Worm (Caenorhabditis elegans) whole organism, L3 larva: Measurements from ENCODE around the gene xpc-1.

Experiments used
- ZK546.5 ChIP-seq: sonication (generic microtip); optimal IDR thresholded peaks from 2 replicates; lab custom pipeline; 2017; ENCODE audit warnings: missing biosample characterization, missing genetic modification characterization
- aly-2 ChIP-seq: fragments of 150-350 bp; optimal IDR thresholded peaks from 2 replicates; lab custom pipeline; 2014; ENCODE audit warnings: missing biosample characterization, missing genetic modification characterization
- ama-1 ChIP-seq: fragments of 150-350 bp; optimal IDR thresholded peaks from 2 replicates; lab custom pipeline; 2018
- ceh-16 ChIP-seq: sonication (generic microtip); optimal IDR thresholded peaks from 2 replicates; lab custom pipeline; 2017; ENCODE audit warnings: missing biosample characterization, missing genetic modification characterization
- ceh-28 ChIP-seq: fragments of 150-350 bp; optimal IDR thresholded peaks from 2 replicates; lab custom pipeline; 2014; ENCODE audit warnings: missing biosample characterization, missing genetic modification reagents, missing genetic modification characterization
- daf-12 ChIP-seq: fragments of 150-350 bp; optimal IDR thresholded peaks from 2 replicates; lab custom pipeline; 2014; ENCODE audit warnings: missing biosample characterization, missing genetic modification reagents, missing genetic modification characterization
- egl-27 ChIP-seq: sonication (generic microtip); optimal IDR thresholded peaks from 4 replicates; lab custom pipeline; 2017; ENCODE audit warnings: missing biosample characterization, missing genetic modification reagents, missing genetic modification characterization
- egl-5 ChIP-seq: fragments of 150-350 bp; optimal IDR thresholded peaks from 2 replicates; lab custom pipeline; 2017; ENCODE audit warnings: missing biosample characterization, missing genetic modification reagents, missing genetic modification characterization, inconsistent platforms
- elt-2 ChIP-seq: sonication (generic microtip); optimal IDR thresholded peaks from 2 replicates; lab custom pipeline; 2016; ENCODE audit warnings: missing genetic modification reagents, mild to moderate bottlenecking, missing genetic modification characterization, missing compliant biosample characterization
- elt-3 ChIP-seq, 3 experiments: fragments of 150-350 bp in 1 of 3; sonication (generic microtip) in 2 of 3; optimal IDR thresholded peaks; 2 replicates in 2 of 3; 4 replicates in 1 of 3; lab custom pipeline; 2014 to 2017; ENCODE audit warnings: missing biosample characterization in 3 of 3, missing genetic modification characterization in 3 of 3
- eor-1 ChIP-seq, 2 experiments: fragments of 150-350 bp; optimal IDR thresholded peaks; 2 replicates each; lab custom pipeline; 2014 to 2018; ENCODE audit warnings: missing biosample characterization in 2 of 2, missing genetic modification characterization in 2 of 2
- fkh-10 ChIP-seq: sonication (generic microtip); optimal IDR thresholded peaks from 2 replicates; lab custom pipeline; 2017; ENCODE audit warnings: missing biosample characterization, missing genetic modification reagents, missing genetic modification characterization
- fkh-2 ChIP-seq: fragments of 150-350 bp; optimal IDR thresholded peaks from 2 replicates; lab custom pipeline; 2014; ENCODE audit warnings: missing biosample characterization, missing genetic modification reagents, missing genetic modification characterization
- fos-1 ChIP-seq: fragments of 150-350 bp; optimal IDR thresholded peaks from 2 replicates; lab custom pipeline; 2014; ENCODE audit warnings: missing biosample characterization, missing genetic modification characterization
- hmg-11 ChIP-seq: sonication (generic microtip); optimal IDR thresholded peaks from 2 replicates; lab custom pipeline; 2016; ENCODE audit warnings: missing genetic modification characterization, missing compliant biosample characterization
- lin-15B ChIP-seq: fragments of 150-350 bp; optimal IDR thresholded peaks from 2 replicates; lab custom pipeline; 2014; ENCODE audit warnings: missing biosample characterization, missing genetic modification characterization
- lin-39 ChIP-seq: fragments of 150-350 bp; optimal IDR thresholded peaks from 2 replicates; lab custom pipeline; 2018; ENCODE audit warnings: missing biosample characterization, missing genetic modification reagents, missing genetic modification characterization
- mdl-1 ChIP-seq: fragments of 150-350 bp; optimal IDR thresholded peaks from 2 replicates; lab custom pipeline; 2014; ENCODE audit warnings: missing biosample characterization, missing genetic modification characterization
- mml-1 ChIP-seq: fragments of 150-350 bp; sonication (generic microtip); optimal IDR thresholded peaks from 3 replicates; lab custom pipeline; 2014; ENCODE audit warnings: missing biosample characterization, missing genetic modification characterization
- nfya-1 ChIP-seq: sonication (generic microtip); optimal IDR thresholded peaks from 2 replicates; lab custom pipeline; 2017; ENCODE audit warnings: missing genetic modification characterization, mild to moderate bottlenecking, missing compliant biosample characterization, antibody characterized with exemption, moderate library complexity; ENCODE audit not compliant: insufficient read depth
- nhr-11 ChIP-seq: fragments of 150-350 bp; optimal IDR thresholded peaks from 2 replicates; lab custom pipeline; 2014; ENCODE audit warnings: missing biosample characterization, missing genetic modification characterization
- nhr-12 ChIP-seq: fragments of 150-350 bp; optimal IDR thresholded peaks from 2 replicates; lab custom pipeline; 2014; ENCODE audit warnings: missing biosample characterization, missing genetic modification characterization
- nhr-237 ChIP-seq: fragments of 150-350 bp; optimal IDR thresholded peaks from 2 replicates; lab custom pipeline; 2014; ENCODE audit warnings: missing biosample characterization, missing genetic modification characterization
- nhr-25 ChIP-seq: sonication (generic microtip); optimal IDR thresholded peaks from 2 replicates; lab custom pipeline; 2017; ENCODE audit warnings: missing biosample characterization, missing genetic modification characterization
- nhr-28 ChIP-seq: fragments of 150-350 bp; optimal IDR thresholded peaks from 2 replicates; lab custom pipeline; 2014; ENCODE audit warnings: missing biosample characterization, missing genetic modification characterization
- nhr-43 ChIP-seq: sonication (generic microtip); optimal IDR thresholded peaks from 2 replicates; lab custom pipeline; 2016; ENCODE audit warnings: mild to moderate bottlenecking, missing genetic modification characterization, missing compliant biosample characterization; ENCODE audit not compliant: poor library complexity, severe bottlenecking
- nhr-67 ChIP-seq: fragments of 150-350 bp; optimal IDR thresholded peaks from 2 replicates; lab custom pipeline; 2014; ENCODE audit warnings: missing biosample characterization, missing genetic modification characterization
- nhr-76 ChIP-seq: fragments of 150-350 bp; sonication (generic microtip); optimal IDR thresholded peaks from 5 replicates; lab custom pipeline; 2014; ENCODE audit warnings: missing biosample characterization, missing genetic modification characterization
- nhr-77 ChIP-seq: fragments of 150-350 bp; optimal IDR thresholded peaks from 2 replicates; lab custom pipeline; 2014; ENCODE audit warnings: missing biosample characterization, missing genetic modification characterization
- pha-4 ChIP-seq: fragments of 150-350 bp; optimal IDR thresholded peaks from 2 replicates; lab custom pipeline; 2014; ENCODE audit warnings: missing biosample characterization, missing genetic modification reagents, missing genetic modification characterization
- pqm-1 ChIP-seq: fragments of 150-350 bp; optimal IDR thresholded peaks from 2 replicates; lab custom pipeline; 2017; ENCODE audit warnings: missing biosample characterization, missing genetic modification characterization, inconsistent platforms
- skn-1 ChIP-seq: fragments of 150-350 bp; optimal IDR thresholded peaks from 2 replicates; lab custom pipeline; 2014; ENCODE audit warnings: missing biosample characterization, missing genetic modification characterization
- snpc-4 ChIP-seq: fragments of 150-350 bp; optimal IDR thresholded peaks from 2 replicates; lab custom pipeline; 2014; ENCODE audit warnings: missing biosample characterization, missing genetic modification characterization
- tbx-2 ChIP-seq: sonication (generic microtip); optimal IDR thresholded peaks from 2 replicates; lab custom pipeline; 2016; ENCODE audit warnings: mild to moderate bottlenecking, missing genetic modification characterization, missing compliant biosample characterization
- unc-39 ChIP-seq: sonication (generic microtip); optimal IDR thresholded peaks from 4 replicates; lab custom pipeline; 2017; ENCODE audit warnings: missing biosample characterization, missing genetic modification characterization
- unc-62 ChIP-seq: fragments of 150-350 bp; sonication (generic microtip); optimal IDR thresholded peaks from 4 replicates; lab custom pipeline; 2014; ENCODE audit warnings: missing biosample characterization, missing genetic modification reagents, missing genetic modification characterization
- zag-1 ChIP-seq: fragments of 150-350 bp; optimal IDR thresholded peaks from 2 replicates; lab custom pipeline; 2014; ENCODE audit warnings: missing biosample characterization, missing genetic modification characterization
- ztf-4 ChIP-seq: fragments of 150-350 bp; optimal IDR thresholded peaks from 2 replicates; lab custom pipeline; 2014; ENCODE audit warnings: missing biosample characterization, missing genetic modification characterization

xpc-1 gene

ce11 chrIV:1971078-1971477 is 21.8 kb upstream of the xpc-1 start:
- no peak for TF ChIP-seq nhr-67 (tag; lab: Kevin White, UChicago)
- peak; percentile 76 for TF ChIP-seq ceh-28 (tag; lab: Kevin White, UChicago)

ce11 chrIV:1972271-1972670 is 20.6 kb upstream of the xpc-1 start, which contains the start of gene Y76B12C.4:
Gene Y76B12C.4 (minus strand): TSS chrIV:1972371.
- TF ChIP-seq lin-39 (tag; lab: Kevin White, UChicago) (no peak), skn-1 (tag; lab: Kevin White, UChicago) (no peak), ztf-4 (no peak), nhr-11 (tag; lab: Kevin White, UChicago) (no peak), nhr-237 (tag; lab: Kevin White, UChicago) (no peak), fkh-10 (no peak), egl-27 (tag; lab: Kevin White, UChicago) (no peak), ceh-28 (tag; lab: Kevin White, UChicago) (no peak), lin-15B (tag; lab: Kevin White, UChicago) (no peak), aly-2 (tag; lab: Kevin White, UChicago) (no peak), nhr-76 (no peak), fos-1 (tag; lab: Kevin White, UChicago) (no peak), nhr-25 (no peak), fkh-2 (no peak), unc-62 (GFP tag; lab: Kevin White, UChicago) (no peak), ZK546.5 (tag; lab: Kevin White, UChicago) (no peak), daf-12 (tag; lab: Kevin White, UChicago) (no peak), ama-1 (lab: Kevin White, UChicago) (no peak), tbx-2 (tag; lab: Kevin White, UChicago) (no peak), ceh-16 (tag; lab: Kevin White, UChicago) (no peak)

ce11 chrIV:1973372-1973771 is 19.5 kb upstream of the xpc-1 start, which contains the start of gene Y76B12C.3:
Gene Y76B12C.3 (plus strand): TSS chrIV:1973705.
- TF ChIP-seq ZK546.5 (tag; lab: Kevin White, UChicago) (no peak), pha-4 (tag; lab: Kevin White, UChicago) (peak; percentile 22), mml-1 (tag; lab: Kevin White, UChicago) (no peak), elt-3 (tag; optimal IDR thresholded peaks at IDR 0.05; lab: Kevin White, UChicago) (no peak), nfya-1 (tag; lab: Kevin White, UChicago) (peak; percentile 8), lin-39 (tag; lab: Kevin White, UChicago) (no peak), unc-62 (GFP tag; lab: Kevin White, UChicago) (no peak), mdl-1 (tag; lab: Kevin White, UChicago) (no peak), nhr-11 (tag; lab: Kevin White, UChicago) (no peak), lin-15B (tag; lab: Kevin White, UChicago) (peak; percentile 39), aly-2 (tag; lab: Kevin White, UChicago) (no peak), nhr-28 (tag; lab: Kevin White, UChicago) (no peak), eor-1 (tag; optimal IDR thresholded peaks at IDR 0.05; lab: Kevin White, UChicago) (no peak), ceh-28 (tag; lab: Kevin White, UChicago) (no peak), hmg-11 (tag; lab: Kevin White, UChicago) (peak; percentile 26), snpc-4 (tag; lab: Kevin White, UChicago) (no peak), unc-39 (no peak)
- TF ChIP-seq, all 47 proteins: peak for 4

- TF ChIP-seq fkh-2 (no peak), fos-1 (tag; lab: Kevin White, UChicago) (no peak), mml-1 (tag; lab: Kevin White, UChicago) (no peak), nhr-28 (tag; lab: Kevin White, UChicago) (no peak), elt-2 (tag; lab: Kevin White, UChicago) (no peak), nhr-12 (tag; lab: Kevin White, UChicago) (no peak), zag-1 (tag; lab: Kevin White, UChicago) (no peak), ama-1 (lab: Kevin White, UChicago) (no peak), pqm-1 (tag; lab: Kevin White, UChicago) (no peak), hmg-11 (tag; lab: Kevin White, UChicago) (no peak), nhr-43 (tag; lab: Kevin White, UChicago) (no peak), skn-1 (tag; lab: Kevin White, UChicago) (no peak), ceh-28 (tag; lab: Kevin White, UChicago) (no peak), egl-5 (tag; lab: Kevin White, UChicago) (no peak), ZK546.5 (tag; lab: Kevin White, UChicago) (no peak), elt-3 (tag; optimal IDR thresholded peaks at IDR 0.05; lab: Kevin White, UChicago) (no peak), nhr-77 (tag; lab: Kevin White, UChicago) (no peak), ceh-16 (tag; lab: Kevin White, UChicago) (no peak), tbx-2 (tag; lab: Kevin White, UChicago) (no peak), nhr-76 (no peak)
Observed at ce11 chrIV:1975594-1975993, 17.3 kb upstream of the xpc-1 start.
